Worm (Caenorhabditis elegans) whole organism, dauer: ENCODE data around the gene W03F8.4.
"Not testable (repeated sequence)": the region's sequence is repeated elsewhere in the genome, so short reads cannot be mapped to it uniquely, and the experiment has no call there.

Experiments used
- unc-62 ChIP-seq: sonication (generic microtip); optimal IDR thresholded peaks from 2 replicates; lab custom pipeline; 2017; ENCODE audit warnings: missing biosample characterization, missing genetic modification reagents, missing genetic modification characterization

The W03F8.4 gene

DNA sequence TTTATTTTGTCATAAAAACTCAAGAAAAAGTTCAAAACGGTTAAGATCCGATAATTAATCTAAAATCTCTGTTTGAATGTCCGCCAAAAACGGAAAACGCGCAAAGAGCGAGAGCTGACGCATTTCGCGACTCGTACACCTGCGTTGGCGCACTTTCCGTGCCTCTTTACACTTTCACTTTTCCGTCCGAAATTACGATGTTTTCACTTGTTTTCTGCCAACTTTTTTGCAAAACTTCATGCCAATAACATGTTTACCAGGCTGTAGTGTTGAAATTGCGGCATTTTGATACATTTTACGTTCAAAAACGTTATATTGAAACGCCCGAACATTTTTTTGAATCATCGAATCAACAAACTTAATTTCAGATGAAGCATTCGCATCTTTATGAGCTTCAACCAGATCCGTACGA lies at the start of gene W03F8.4:
Gene W03F8.4 (plus strand): TSS at position 369 of the 412 bp plus-strand sequence.
- no peak for TF ChIP-seq unc-62 (GFP tag; lab: Kevin White, UChicago)

DNA sequence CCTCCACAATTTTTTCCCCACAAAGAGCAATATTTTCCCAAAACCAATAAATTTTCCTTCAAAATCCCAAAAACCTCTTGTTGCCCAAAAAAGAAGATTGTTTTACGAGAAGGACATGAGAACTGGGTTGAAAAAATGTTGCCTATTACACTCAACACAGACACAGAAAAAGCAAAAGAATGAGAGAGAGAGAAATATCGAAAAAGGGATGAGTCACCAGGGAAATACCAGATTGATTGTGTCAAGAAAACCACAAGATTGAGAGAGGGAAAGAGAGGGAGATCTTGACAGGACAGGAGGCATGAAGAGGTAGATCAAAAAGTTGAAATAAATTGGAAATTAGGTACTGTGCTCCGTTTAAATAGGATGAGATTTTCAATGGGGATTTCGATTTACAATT lies 49.1 kb upstream of the W03F8.4 start:
- no peak for TF ChIP-seq unc-62 (GFP tag; lab: Kevin White, UChicago)

DNA sequence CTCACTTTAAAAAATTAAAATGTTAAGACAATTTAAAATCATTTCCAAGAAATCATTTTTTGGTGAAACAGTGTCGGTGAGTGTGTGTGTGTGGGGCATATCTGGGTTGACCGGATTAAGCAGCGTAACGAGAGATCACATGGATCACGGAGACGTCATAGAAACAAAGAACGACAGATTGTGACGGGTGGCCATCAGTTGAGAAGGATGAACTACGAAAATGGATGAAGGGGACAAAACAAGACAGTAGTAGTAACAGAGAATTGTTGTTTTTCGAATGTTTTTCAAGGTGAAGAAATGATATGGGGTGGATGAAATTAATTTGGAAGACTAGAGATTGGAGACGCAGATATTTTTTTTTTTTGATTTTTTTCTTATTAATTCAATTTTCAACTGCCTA lies 47.4 kb upstream of the W03F8.4 start:
- TF ChIP-seq unc-62 (GFP tag; lab: Kevin White, UChicago), result no peak

DNA sequence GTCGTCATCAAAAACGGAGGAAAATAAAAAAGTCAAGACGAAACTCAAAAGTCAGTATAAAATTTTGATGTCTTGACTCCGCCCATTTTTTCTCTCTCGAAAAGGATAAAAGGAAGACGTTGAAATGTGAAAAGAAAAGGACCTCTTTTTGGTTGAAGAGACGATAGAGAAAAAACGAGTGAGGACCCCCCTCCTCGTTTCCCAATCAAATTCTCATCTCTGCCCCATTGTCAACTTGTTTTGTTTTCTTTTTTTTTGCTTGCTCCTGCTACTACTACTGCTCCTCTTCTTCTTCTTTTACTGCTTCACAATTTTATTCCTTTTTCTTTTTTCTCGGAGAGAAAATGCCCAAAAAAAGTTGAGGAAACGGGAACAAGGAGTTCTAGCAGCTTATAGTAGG lies 46.1 kb upstream of the W03F8.4 start:
- no peak for TF ChIP-seq unc-62 (GFP tag; lab: Kevin White, UChicago)

DNA sequence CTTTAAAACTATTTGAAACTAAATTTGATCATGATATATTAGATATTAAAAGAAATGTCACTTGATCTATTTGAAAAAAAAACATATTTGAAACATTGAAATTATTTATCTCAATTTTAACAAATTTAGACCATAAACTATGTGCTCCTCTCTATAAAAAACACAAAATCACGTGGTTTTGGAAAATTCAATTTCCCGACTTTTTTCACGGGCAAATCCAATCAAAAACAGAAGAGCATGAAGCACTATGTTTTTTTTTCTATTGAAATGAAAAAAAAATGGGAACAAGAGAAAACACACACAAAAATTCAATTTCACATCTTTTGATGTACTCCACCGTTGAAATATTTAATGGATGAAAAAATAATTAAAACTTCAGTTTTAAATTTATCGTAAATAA lies 44.7 kb upstream of the W03F8.4 start:
- no peak for TF ChIP-seq unc-62 (GFP tag; lab: Kevin White, UChicago)

DNA sequence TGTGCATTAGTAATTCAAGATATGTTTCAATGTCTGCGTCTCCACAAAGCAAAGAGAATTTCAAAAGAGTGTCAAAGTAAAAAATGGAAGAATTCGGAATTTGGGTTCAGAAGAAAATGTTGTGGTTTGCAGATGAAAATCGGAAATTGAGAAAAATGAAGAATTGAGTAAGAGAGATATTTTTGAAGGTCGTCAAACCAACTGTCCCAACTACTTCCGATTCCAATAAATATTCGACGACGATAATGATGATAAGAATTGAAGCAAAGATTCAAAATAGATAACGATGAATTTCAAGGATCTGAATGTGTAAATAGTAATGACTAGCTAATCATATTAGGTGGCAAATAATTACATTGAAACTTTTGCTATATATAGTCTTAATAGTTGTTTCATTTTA lies 44.0 kb upstream of the W03F8.4 start:
- TF ChIP-seq unc-62 (GFP tag; lab: Kevin White, UChicago), result no peak

DNA sequence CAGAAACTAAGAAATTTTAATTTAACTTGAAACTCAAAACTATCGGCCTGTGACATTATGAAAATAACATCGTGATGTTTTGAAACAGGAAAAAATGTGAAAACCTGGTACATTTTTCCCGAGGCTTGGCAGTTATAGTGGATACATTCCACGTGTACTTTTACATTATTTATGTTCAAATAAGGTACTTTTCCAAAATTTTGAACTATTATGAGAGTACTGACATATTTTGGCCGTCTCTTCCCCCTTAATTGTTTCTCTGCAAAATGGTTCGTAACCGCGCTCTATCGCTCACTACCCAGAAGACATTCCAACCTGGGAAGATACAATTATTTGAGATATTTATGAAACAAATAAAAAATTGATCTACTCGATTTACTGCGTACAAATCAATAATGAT lies 34.1 kb upstream of the W03F8.4 start, which contains the start of gene C24D10.5:
Gene C24D10.5 (plus strand): TSS at position 301 of the 400 bp plus-strand sequence.
- TF ChIP-seq unc-62 (GFP tag; lab: Kevin White, UChicago), result no peak

DNA sequence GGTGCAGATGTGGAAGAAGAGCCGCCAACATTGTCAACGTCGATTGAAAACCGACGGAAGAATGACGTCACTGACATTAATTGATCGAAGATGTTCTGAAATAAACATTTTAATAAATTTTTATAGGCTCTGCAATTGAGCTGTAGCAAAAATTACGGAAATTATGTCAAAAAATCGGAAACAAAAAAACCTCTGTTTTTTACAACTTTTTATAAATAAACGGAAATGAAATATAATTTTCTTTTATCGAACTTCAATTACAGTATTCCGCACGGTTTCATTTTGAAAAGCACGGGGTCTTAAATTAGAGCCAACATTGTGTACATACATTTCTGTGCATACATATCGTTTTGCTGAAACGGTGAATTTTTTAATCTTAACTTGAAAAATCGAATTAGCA lies 31.5 kb upstream of the W03F8.4 start, which contains the start of gene soc-2:
Gene soc-2 (minus strand): TSS at position 101 of the 400 bp plus-strand sequence.
- no peak for TF ChIP-seq unc-62 (GFP tag; lab: Kevin White, UChicago)

DNA sequence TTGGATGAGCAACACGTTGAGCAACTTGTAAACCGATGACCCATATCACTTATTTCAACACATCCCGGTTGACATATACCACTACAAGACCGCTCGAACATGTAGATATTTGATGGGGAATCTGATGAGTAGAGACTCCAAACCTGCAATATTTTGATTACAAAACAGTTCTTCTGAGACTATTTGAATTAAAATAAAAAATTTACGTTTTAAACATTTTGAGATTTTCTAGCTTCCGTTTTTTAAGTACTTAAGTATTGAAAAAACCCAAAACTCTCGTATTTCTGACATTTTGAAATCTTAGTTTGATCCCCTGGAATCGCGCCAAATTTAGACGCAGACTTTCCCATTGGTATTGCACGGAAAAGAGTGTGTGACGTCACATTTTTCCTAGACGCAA lies 26.7 kb upstream of the W03F8.4 start, which contains the start of gene C24D10.49:
Gene C24D10.49 (minus strand): TSS at position 101 of the 400 bp plus-strand sequence.
- TF ChIP-seq unc-62 (GFP tag; lab: Kevin White, UChicago), result no peak

DNA sequence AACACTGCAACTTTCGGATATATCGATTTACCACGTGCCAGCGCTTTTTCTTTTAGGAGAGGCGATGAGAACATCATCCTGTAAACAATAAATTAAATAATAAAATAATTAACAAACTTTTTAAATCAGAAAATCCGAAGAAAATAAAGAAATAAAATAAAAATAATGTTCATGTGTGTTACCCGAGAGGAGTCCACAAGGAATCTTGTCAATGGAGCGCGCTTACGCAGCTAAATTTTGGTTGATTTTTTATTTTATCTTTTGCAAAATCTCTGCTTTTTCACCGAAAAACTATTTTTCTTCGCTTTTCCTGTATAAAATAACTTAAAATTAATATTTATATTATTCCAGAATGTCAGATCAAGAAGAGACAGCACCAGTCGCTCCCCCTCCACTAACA lies 23.8 kb upstream of the W03F8.4 start, which contains the start of the genes C24D10.6 and C24D10.4:
Gene C24D10.6 (minus strand): TSS at position 78 of the 400 bp plus-strand sequence.
Gene C24D10.4 (plus strand): TSS at position 352 of the 400 bp plus-strand sequence.
- TF ChIP-seq unc-62 (GFP tag; lab: Kevin White, UChicago), result no peak

DNA sequence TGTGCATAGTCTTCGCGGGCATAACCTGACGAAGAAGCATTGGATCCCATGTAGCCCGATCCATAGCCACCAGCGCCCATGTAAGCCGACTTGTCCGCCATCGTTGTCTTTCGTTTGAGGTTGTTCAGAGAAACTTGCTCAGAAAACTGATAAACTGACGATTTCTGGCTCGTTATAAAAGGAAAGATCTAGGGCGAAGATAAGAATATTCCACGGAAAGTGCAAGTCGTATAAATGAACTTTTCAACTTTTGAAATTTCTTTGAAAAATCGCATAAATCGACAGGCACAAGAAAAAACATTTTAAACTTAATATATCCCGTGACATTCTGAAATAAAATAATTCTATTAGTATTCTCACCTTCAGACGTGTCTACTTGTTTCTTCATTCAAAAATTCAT lies 21.0 kb upstream of the W03F8.4 start, which contains the start of the genes nspd-3 and C24D10.2:
Gene nspd-3 (minus strand): TSS at position 101 of the 400 bp plus-strand sequence.
Gene C24D10.2 (plus strand): TSS at position 399 of the 400 bp plus-strand sequence.
- TF ChIP-seq unc-62 (GFP tag; lab: Kevin White, UChicago), result not testable (repeated sequence)

DNA sequence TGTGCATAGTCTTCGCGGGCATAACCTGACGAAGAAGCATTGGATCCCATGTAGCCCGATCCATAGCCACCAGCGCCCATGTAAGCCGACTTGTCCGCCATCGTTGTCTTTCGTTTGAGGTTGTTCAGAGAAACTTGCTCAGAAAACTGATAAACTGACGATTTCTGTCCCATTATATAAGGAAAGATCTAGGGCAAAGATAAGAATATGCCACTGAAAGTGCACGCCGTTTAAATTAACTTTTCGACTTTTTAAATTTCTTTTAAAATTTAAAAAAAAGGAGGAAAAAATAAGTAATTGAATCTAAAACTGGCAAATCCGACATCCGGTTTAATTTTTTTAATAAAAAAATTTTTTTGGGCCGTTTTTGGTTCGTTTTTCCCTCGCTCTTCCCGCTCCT lies 18.3 kb upstream of the W03F8.4 start, which contains the start of gene nspd-6:
Gene nspd-6 (minus strand): TSS at position 101 of the 400 bp plus-strand sequence.
- TF ChIP-seq unc-62 (GFP tag; lab: Kevin White, UChicago), result not testable (repeated sequence)

DNA sequence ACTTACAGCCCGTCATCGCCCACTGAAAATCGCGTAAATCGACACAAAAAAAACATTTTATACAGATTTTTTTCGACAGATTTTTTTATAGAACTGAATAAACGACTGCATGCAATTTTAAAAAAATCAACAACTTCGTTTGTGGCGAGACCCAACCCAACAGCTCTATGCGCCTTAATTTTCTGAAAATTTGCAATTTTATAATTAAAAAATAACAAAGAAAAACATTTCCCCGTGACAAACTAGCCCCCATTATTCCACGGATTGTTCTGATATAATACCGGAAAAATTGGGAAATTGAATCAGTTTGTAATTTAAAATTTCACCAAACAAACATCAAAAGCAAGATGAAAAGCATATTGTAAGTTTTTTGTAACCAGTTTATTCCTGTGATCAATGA lies 17.9 kb upstream of the W03F8.4 start, which contains the start of gene ptp-5.1:
Gene ptp-5.1 (plus strand): TSS at position 301 of the 400 bp plus-strand sequence.
- TF ChIP-seq unc-62 (GFP tag; lab: Kevin White, UChicago), result no peak

DNA sequence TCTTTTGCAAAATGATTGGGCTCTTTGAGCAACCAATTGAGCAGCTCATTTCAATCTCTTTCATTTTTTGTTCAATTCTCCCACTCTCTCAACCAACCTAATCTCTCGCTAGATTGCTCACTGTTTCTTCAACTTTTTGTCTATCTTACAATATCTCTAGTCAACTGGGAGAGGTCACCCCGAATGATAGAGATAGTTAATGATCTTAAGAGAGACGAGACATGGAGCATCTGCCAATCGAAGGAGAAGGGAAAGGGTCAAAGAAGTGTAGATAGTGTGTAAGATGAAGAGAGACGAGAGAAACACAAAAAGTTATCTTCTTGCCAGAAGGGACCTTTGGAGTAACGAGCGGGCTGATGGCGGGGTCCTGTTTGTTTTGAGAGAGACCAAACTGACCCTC lies 14.6 kb upstream of the W03F8.4 start:
- TF ChIP-seq unc-62 (GFP tag; lab: Kevin White, UChicago), result no peak

DNA sequence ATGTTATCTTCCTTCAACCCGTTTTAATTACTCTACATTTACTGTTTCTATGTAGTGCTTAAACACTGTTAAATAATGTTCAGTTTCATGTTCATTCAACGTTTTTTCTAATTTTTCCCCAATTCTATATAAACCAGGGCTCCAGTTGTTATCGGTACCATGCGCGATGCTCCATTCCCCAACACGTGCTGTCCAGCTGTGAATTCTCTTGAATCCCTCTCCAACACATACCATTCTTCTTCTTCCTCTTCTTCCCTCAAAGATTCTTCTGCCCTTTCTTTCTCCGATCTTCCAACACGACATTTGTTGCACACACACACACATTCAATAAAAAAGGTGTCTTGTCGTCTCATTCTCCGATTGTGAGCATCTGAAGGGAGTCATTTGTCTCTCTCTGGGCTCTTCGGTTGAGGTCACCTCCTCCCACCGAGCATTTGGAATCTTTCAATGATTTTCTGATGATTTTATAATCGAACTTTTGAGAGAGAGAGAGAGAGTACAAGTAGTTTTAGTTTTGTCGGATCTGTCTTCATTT lies 11.9 kb upstream of the W03F8.4 start:
- no peak for TF ChIP-seq unc-62 (GFP tag; lab: Kevin White, UChicago)

DNA sequence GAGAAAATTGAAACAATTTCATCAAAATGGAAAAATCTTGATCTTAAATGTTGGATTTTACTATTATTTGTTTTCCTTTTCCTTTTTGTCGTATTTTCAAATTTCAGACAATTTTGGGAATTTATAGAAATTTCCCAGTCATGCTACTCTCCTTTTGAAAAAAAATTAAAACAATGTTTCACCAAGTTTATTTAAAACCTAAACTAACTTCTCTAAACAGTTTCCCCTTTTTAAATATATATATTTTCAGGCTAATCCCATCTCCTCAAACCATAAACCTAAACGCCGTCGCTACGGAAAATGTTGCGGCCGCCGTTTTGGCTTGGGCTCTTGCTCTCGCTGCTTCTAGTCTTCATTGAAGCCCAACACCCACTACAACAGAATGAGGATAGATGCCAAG lies 10.9 kb upstream of the W03F8.4 start, which contains the start of gene lam-1:
Gene lam-1 (plus strand): TSS at position 301 of the 400 bp plus-strand sequence.
- no peak for TF ChIP-seq unc-62 (GFP tag; lab: Kevin White, UChicago)
